Worm (Caenorhabditis elegans): ENCODE measurements around the gene K10D11.6.

Gene K10D11.6

DNA sequence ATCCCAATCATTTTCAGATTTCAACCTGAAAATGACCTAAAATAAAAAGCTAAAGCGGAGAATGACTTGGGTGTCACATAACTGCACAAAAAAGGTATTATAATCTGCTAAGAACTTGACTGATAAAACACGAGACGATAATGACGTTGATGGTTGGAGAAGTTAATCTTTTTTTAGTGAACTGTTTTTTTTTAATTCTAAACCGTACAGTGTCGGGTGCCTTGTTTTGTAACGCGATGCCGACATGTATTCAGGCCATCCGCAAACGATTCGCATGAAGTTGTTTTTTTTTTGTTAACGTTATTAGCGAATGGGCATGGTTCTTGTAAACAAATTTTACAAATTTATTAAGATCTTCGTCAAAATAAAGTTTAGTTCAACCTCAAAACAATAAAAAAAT, at the start of gene K10D11.6:
Gene K10D11.6 (minus strand): TSS at position 101 of the 400 bp plus-strand sequence.
- TF ChIP-seq F44E2.7 (GFP tag; IDR thresholded peaks at IDR 0.05) = no peak
- TF ChIP-seq cey-2 (tag; optimal IDR thresholded peaks at IDR 0.05; ENCODE audit: borderline replicate concordance, insufficient read depth) = no peak
- TF ChIP-seq gei-8 (GFP tag; optimal IDR thresholded peaks at IDR 0.05) = no peak
- no peak for TF ChIP-seq fos-1 (tag; optimal IDR thresholded peaks at IDR 0.05)
- no peak for TF ChIP-seq mxl-2 (GFP tag; conservative IDR thresholded peaks at IDR 0.05)
- TF ChIP-seq dmd-6 (GFP tag; IDR thresholded peaks at IDR 0.05) = peak; percentile 42; the same call in 1 of the 2 replicates

DNA sequence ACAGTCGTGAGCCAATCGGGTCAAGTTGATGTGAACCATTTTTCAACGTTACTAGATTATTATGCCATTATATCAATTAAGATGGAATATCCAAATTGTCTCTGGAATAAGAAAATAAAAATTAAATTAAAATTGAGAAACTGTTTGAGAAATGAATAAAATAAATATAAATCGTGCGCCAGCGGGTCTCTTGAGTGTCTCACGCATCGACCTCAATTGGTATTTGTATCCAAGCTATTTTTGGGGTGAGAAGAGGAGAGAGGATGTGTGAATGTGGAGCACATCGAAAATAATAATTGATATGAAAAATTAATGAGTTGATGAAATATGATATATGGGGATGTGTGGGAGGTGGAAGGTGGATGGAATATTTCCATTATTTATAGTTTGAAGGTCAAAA, 49.6 kb upstream of the K10D11.6 start, which contains the start of gene F49E11.2:
Gene F49E11.2 (minus strand): TSS at position 101 of the 400 bp plus-strand sequence.
- peak; percentile 14 for TF ChIP-seq aha-1 (tag)
- TF ChIP-seq egl-43 (GFP tag; IDR thresholded peaks at IDR 0.05) = no peak
- TF ChIP-seq ceh-44 (GFP tag; IDR thresholded peaks at IDR 0.05) = no peak
- no peak for TF ChIP-seq nhr-11 (tag; optimal IDR thresholded peaks at IDR 0.05)
- TF ChIP-seq daf-19 (GFP tag; conservative IDR thresholded peaks at IDR 0.05) = no peak

DNA sequence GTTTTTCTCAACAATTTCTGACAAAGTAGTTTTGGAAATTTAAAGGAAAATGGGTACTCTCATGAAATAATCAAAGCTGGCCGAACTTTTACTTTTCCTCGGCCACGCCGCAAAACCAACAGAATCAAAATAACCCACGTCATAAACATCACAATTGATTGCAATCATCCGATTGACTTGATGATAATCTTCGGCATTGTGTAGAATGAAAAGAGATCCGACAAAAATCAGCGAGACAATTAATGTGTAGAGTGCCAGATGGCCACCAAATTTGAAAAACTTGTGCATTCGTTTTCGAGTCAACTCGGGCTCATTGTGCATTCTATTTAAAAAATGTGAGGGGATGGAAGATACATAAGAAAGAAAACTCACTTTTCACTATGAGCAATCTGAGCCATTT, 47.6 kb upstream of the K10D11.6 start:
- TF ChIP-seq ctbp-1 (GFP tag; IDR thresholded peaks at IDR 0.05) = no peak
- no peak for TF ChIP-seq egl-43 (GFP tag; IDR thresholded peaks at IDR 0.05)
- TF ChIP-seq lim-7 (GFP tag; IDR thresholded peaks at IDR 0.05) = no peak
- no peak for TF ChIP-seq skn-1 (tag; optimal IDR thresholded peaks at IDR 0.05)
- no peak for TF ChIP-seq T20F7.1 (GFP tag; optimal IDR thresholded peaks at IDR 0.05)
- no peak for TF ChIP-seq gei-8 (GFP tag; optimal IDR thresholded peaks at IDR 0.05)
- TF ChIP-seq lin-38 (GFP tag; IDR thresholded peaks at IDR 0.05) = no peak
- no peak for TF ChIP-seq sdz-12 (GFP tag; optimal IDR thresholded peaks at IDR 0.05)
- no peak for TF ChIP-seq mdt-29 (GFP tag; IDR thresholded peaks at IDR 0.05)
- TF ChIP-seq mxl-3 (GFP tag; optimal IDR thresholded peaks at IDR 0.05) = no peak
- no peak for TF ChIP-seq nhr-48 (tag; optimal IDR thresholded peaks at IDR 0.05)
- no peak for TF ChIP-seq hlh-11 (tag; optimal IDR thresholded peaks at IDR 0.05)
- no peak for TF ChIP-seq arid-1 (GFP tag; conservative IDR thresholded peaks at IDR 0.05)
- no peak for TF ChIP-seq Y75B8A.6 (GFP tag; IDR thresholded peaks at IDR 0.05)
- no peak for TF ChIP-seq zag-1 (tag; optimal IDR thresholded peaks at IDR 0.05)
- no peak for TF ChIP-seq egl-27 (tag; optimal IDR thresholded peaks at IDR 0.05)

DNA sequence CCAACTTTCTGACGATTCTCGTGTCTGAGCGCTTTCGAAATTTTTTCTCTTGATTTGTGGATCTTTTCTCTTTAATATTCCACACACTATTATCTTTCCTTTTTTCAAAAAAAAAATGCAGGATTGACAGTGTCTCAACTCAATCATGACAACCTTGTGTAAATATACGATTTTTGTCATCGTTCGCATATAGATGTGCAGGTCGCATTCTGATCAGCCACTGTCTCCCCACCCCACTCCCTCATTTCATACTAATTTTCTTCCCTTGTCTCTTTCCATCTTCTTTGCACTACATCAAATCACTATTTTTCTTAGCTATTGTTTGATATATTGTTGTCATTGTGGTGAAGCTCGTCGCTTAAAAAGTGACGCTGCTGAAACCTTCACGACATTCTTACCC, 46.0 kb upstream of the K10D11.6 start:
- no peak for TF ChIP-seq unc-130 (GFP tag; optimal IDR thresholded peaks at IDR 0.05)
- peak; percentile 44 for TF ChIP-seq spr-3 (GFP tag; optimal IDR thresholded peaks at IDR 0.05)
- no peak for TF ChIP-seq dmd-9 (GFP tag; IDR thresholded peaks at IDR 0.05)
- peak; percentile 19; the same call in 1 of the 2 replicates for TF ChIP-seq dmd-8 (GFP tag; IDR thresholded peaks at IDR 0.05)
- TF ChIP-seq mep-1 (tag; optimal IDR thresholded peaks at IDR 0.05) = no peak
- TF ChIP-seq madf-9 (GFP tag; conservative IDR thresholded peaks at IDR 0.05) = no peak
- 0 out of 2 replicates have a peak, but pooled peaks have one; percentile 41 for TF ChIP-seq F44E2.7 (GFP tag; IDR thresholded peaks at IDR 0.05)
- TF ChIP-seq set-16 (GFP tag; IDR thresholded peaks at IDR 0.05) = no peak
- no peak for TF ChIP-seq F49E8.2 (tag; optimal IDR thresholded peaks at IDR 0.05; ENCODE audit: borderline replicate concordance)
- no peak for TF ChIP-seq ces-1 (GFP tag; optimal IDR thresholded peaks at IDR 0.05)
- TF ChIP-seq rbr-2 (tag; optimal IDR thresholded peaks at IDR 0.05) = no peak
- TF ChIP-seq dve-1 (tag; optimal IDR thresholded peaks at IDR 0.05; ENCODE audit: insufficient read depth) = no peak
- peak; percentile 40 for TF ChIP-seq nhr-111 (GFP tag; optimal IDR thresholded peaks at IDR 0.05)
- peak; percentile 7; the same call in 1 of the 2 replicates for TF ChIP-seq Y105C5A.15 (GFP tag; IDR thresholded peaks at IDR 0.05)
- 0 out of 2 replicates have a peak, but pooled peaks have one; percentile 22 for TF ChIP-seq lin-38 (GFP tag; IDR thresholded peaks at IDR 0.05)

All from whole organism, L4 larva.